Fruit fly (Drosophila melanogaster): Measurements from ENCODE around the gene bowl.

The bowl gene

dm6 chr2L:3776614-3777196, 5.2 kb downstream of the bowl start (continued):
- TF ChIP-seq CG11723 (GFP tag; optimal IDR thresholded peaks at IDR 0.05) (peak; percentile 48), NK7.1 (GFP tag; optimal IDR thresholded peaks at IDR 0.05) (peak; percentile 2), Taf1 (GFP tag; IDR thresholded peaks at IDR 0.05) (0 out of 2 replicates have a peak, but pooled peaks have one; percentile 20), luna (GFP tag; optimal IDR thresholded peaks at IDR 0.05) (no peak), Adf1 (GFP tag; IDR thresholded peaks at IDR 0.05) (peak; percentile 44; the same call in 1 of the 2 replicates), CG11504 (tag; optimal IDR thresholded peaks at IDR 0.05) (peak; percentile 93), ind (GFP tag; optimal IDR thresholded peaks at IDR 0.05) (peak; percentile 72), dm (GFP tag; optimal IDR thresholded peaks at IDR 0.05) (no peak), Xbp1 (GFP tag; optimal IDR thresholded peaks at IDR 0.05) (peak; percentile 81), Hr51 (GFP tag; optimal IDR thresholded peaks at IDR 0.05) (peak; percentile 20 to 93), crol (GFP tag; IDR thresholded peaks at IDR 0.05) (no peak), CG16815 (GFP tag; optimal IDR thresholded peaks at IDR 0.05) (peak; percentile 83), pnt (GFP tag; optimal IDR thresholded peaks at IDR 0.05) (no peak), emc (GFP tag; optimal IDR thresholded peaks at IDR 0.05) (no peak), CG7963 (GFP tag; IDR thresholded peaks at IDR 0.05; ENCODE audit: partially characterized antibody) (no peak), sens-2 (GFP tag; IDR thresholded peaks at IDR 0.05) (0 out of 2 replicates have a peak, but pooled peaks have one; percentile 33), ab (GFP tag; optimal IDR thresholded peaks at IDR 0.05) (no peak), hb (GFP tag; IDR thresholded peaks at IDR 0.05; ENCODE audit: partially characterized antibody) (no peak), CG18011 (GFP tag; optimal IDR thresholded peaks at IDR 0.05) (peak; percentile 1), CG12299 (tag; optimal IDR thresholded peaks at IDR 0.05) (peak; percentile 82), gt (GFP tag; IDR thresholded peaks at IDR 0.05) (peak; percentile 16; the same call in 1 of the 2 replicates), Ssrp (tag; optimal IDR thresholded peaks at IDR 0.05) (peak; percentile 89), ttk (GFP tag; IDR thresholded peaks at IDR 0.05) (peak; percentile 89), odd (GFP tag; optimal IDR thresholded peaks at IDR 0.05) (peak; percentile 83), prd (optimal IDR thresholded peaks at IDR 0.05) (no peak), prd (GFP tag; IDR thresholded peaks at IDR 0.05) (peak; percentile 90), cad (GFP tag; optimal IDR thresholded peaks at IDR 0.05) (no peak), gem (tag; optimal IDR thresholded peaks at IDR 0.05) (peak; percentile 96), CG34376 (GFP tag; optimal IDR thresholded peaks at IDR 0.05) (no peak), CG1792 (GFP tag; optimal IDR thresholded peaks at IDR 0.05) (no peak), CG12155 (GFP tag; optimal IDR thresholded peaks at IDR 0.05) (peak; percentile 76), CG4360 (GFP tag; IDR thresholded peaks at IDR 0.05) (no peak), pan (optimal IDR thresholded peaks at IDR 0.05) (no peak), pan (GFP tag; optimal IDR thresholded peaks at IDR 0.05 in 1 of 2, IDR thresholded peaks at IDR 0.05 in 1 of 2) (peak in 1 of 2 experiments; percentile 85), Doc3 (GFP tag; IDR thresholded peaks at IDR 0.05; ENCODE audit: partially characterized antibody) (no peak), CG3281 (GFP tag; optimal IDR thresholded peaks at IDR 0.05) (peak; percentile 73), grn (GFP tag; optimal IDR thresholded peaks at IDR 0.05) (peak; percentile 84), Oaz (GFP tag; IDR thresholded peaks at IDR 0.05) (no peak), CG12942 (GFP tag; optimal IDR thresholded peaks at IDR 0.05) (peak; percentile 70), peb (GFP tag; IDR thresholded peaks at IDR 0.05) (peak; percentile 71), Hr39 (optimal IDR thresholded peaks at IDR 0.05) (no peak), CG11085 (GFP tag; IDR thresholded peaks at IDR 0.05) (peak; percentile 51; the same call in 1 of the 2 replicates), zen2 (GFP tag; IDR thresholded peaks at IDR 0.05; ENCODE audit: partially characterized antibody) (no peak), lola (GFP tag; optimal IDR thresholded peaks at IDR 0.05) (peak in 1 of 3 experiments; percentile 92), CG18619 (GFP tag; optimal IDR thresholded peaks at IDR 0.05) (peak; percentile 73), nom (GFP tag; optimal IDR thresholded peaks at IDR 0.05) (peak; percentile 89), CG5180 (GFP tag; optimal IDR thresholded peaks at IDR 0.05) (peak; percentile 77), CG14710 (tag; optimal IDR thresholded peaks at IDR 0.05) (peak; percentile 96), ERR (GFP tag; optimal IDR thresholded peaks at IDR 0.05) (no peak), nerfin-1 (tag; optimal IDR thresholded peaks at IDR 0.05) (peak; percentile 93)

All from whole organism, embryonic.